Fruit fly (Drosophila melanogaster) whole organism, embryonic: ENCODE results near the gene Ser12.

Source experiments
- Adf1 ChIP-seq: fragments of 200-800 bp; sonication (Bioruptor generic); IDR thresholded peaks from 2 replicates; pipeline ENCODE4 v1.3.6; 2022; ENCODE audit warnings: missing biosample characterization, missing genetic modification characterization
- Atf3 ChIP-seq: fragments of 200-800 bp; sonication (Bioruptor generic); optimal IDR thresholded peaks from 3 replicates; lab custom pipeline; 2016; ENCODE audit warnings: missing biosample characterization, missing genetic modification characterization
- CG1024 ChIP-seq: fragments of 200-800 bp; sonication (Bioruptor generic); IDR thresholded peaks from 2 replicates; pipeline ENCODE4 v1.3.6; 2022; ENCODE audit warnings: missing biosample characterization, missing genetic modification characterization
- CG10366 ChIP-seq: fragments of 200-800 bp; sonication (Bioruptor generic); IDR thresholded peaks from 2 replicates; pipeline ENCODE4 v1.3.6; 2022; ENCODE audit warnings: missing biosample characterization, missing genetic modification characterization
- CG10431 ChIP-seq: fragments of 200-800 bp; sonication (Bioruptor generic); optimal IDR thresholded peaks from 3 replicates; lab custom pipeline; 2018; ENCODE audit warnings: missing biosample characterization, mild to moderate bottlenecking, missing genetic modification characterization
- CG11504 ChIP-seq: fragments of 200-800 bp; sonication (Bioruptor generic); optimal IDR thresholded peaks from 3 replicates; lab custom pipeline; 2019; ENCODE audit warnings: missing biosample characterization, mild to moderate bottlenecking, missing genetic modification characterization, moderate library complexity
- CG12155 ChIP-seq: fragments of 200-800 bp; sonication (Bioruptor generic); optimal IDR thresholded peaks from 3 replicates; lab custom pipeline; 2016; ENCODE audit warnings: missing biosample characterization, missing genetic modification characterization
- CG12236 ChIP-seq: fragments of 200-800 bp; sonication (Bioruptor generic); optimal IDR thresholded peaks from 2 replicates; lab custom pipeline; 2016; ENCODE audit warnings: missing biosample characterization, missing genetic modification characterization
- CG15479 ChIP-seq: fragments of 200-800 bp; sonication (Bioruptor generic); optimal IDR thresholded peaks from 3 replicates; lab custom pipeline; 2019; ENCODE audit warnings: missing biosample characterization, mild to moderate bottlenecking, missing genetic modification characterization, moderate library complexity
- CG16815 ChIP-seq: fragments of 200-800 bp; sonication (Bioruptor generic); optimal IDR thresholded peaks from 3 replicates; lab custom pipeline; 2017; ENCODE audit warnings: missing biosample characterization, mild to moderate bottlenecking, missing genetic modification characterization
- CG18262 ChIP-seq: fragments of 200-800 bp; optimal IDR thresholded peaks from 3 replicates; lab custom pipeline; 2019; ENCODE audit warnings: missing biosample characterization, mild to moderate bottlenecking, missing genetic modification characterization, moderate library complexity
- CG18476 ChIP-seq: fragments of 200-800 bp; sonication (Bioruptor generic); optimal IDR thresholded peaks from 2 replicates; lab custom pipeline; 2016; ENCODE audit warnings: missing biosample characterization, mild to moderate bottlenecking, missing genetic modification characterization
- CG2120 ChIP-seq: fragments of 200-800 bp; sonication (Bioruptor generic); optimal IDR thresholded peaks from 3 replicates; lab custom pipeline; 2016; ENCODE audit warnings: missing biosample characterization, missing genetic modification characterization
- CG3407 ChIP-seq: fragments of 200-800 bp; sonication (Bioruptor generic); optimal IDR thresholded peaks from 2 replicates; lab custom pipeline; 2018; ENCODE audit warnings: missing biosample characterization, mild to moderate bottlenecking, missing genetic modification characterization
- CG4707 ChIP-seq: fragments of 200-800 bp; sonication (Bioruptor generic); optimal IDR thresholded peaks from 2 replicates; lab custom pipeline; 2018; ENCODE audit warnings: missing biosample characterization, mild to moderate bottlenecking, missing genetic modification characterization, moderate library complexity
- CG6854 ChIP-seq: fragments of 200-800 bp; sonication (Bioruptor generic); optimal IDR thresholded peaks from 3 replicates; lab custom pipeline; 2017; ENCODE audit warnings: missing biosample characterization, mild to moderate bottlenecking, missing genetic modification characterization
- CG7357 ChIP-seq: fragments of 200-800 bp; sonication (Bioruptor generic); IDR thresholded peaks from 3 replicates; pipeline ENCODE4 v1.3.6; 2022; ENCODE audit warnings: missing biosample characterization, missing genetic modification characterization
- CG7928 ChIP-seq: fragments of 200-800 bp; sonication (Bioruptor generic); optimal IDR thresholded peaks from 2 replicates; lab custom pipeline; 2017; ENCODE audit warnings: missing biosample characterization, mild to moderate bottlenecking, missing genetic modification characterization
- CG9609 ChIP-seq: fragments of 200-800 bp; sonication (Bioruptor generic); optimal IDR thresholded peaks from 3 replicates; lab custom pipeline; 2016; ENCODE audit warnings: missing biosample characterization, missing genetic modification characterization
- CG9932 ChIP-seq: fragments of 200-800 bp; sonication (Bioruptor generic); IDR thresholded peaks from 2 replicates; pipeline ENCODE4 v1.3.6; 2022; ENCODE audit warnings: missing biosample characterization, missing genetic modification characterization
- CkIIα-i1 ChIP-seq: fragments of 200-800 bp; sonication (Bioruptor generic); IDR thresholded peaks from 2 replicates; pipeline ENCODE4 v1.3.6; 2022; ENCODE audit warnings: missing biosample characterization, missing genetic modification characterization
- Fer2 ChIP-seq: fragments of 200-800 bp; sonication (Bioruptor generic); optimal IDR thresholded peaks from 2 replicates; lab custom pipeline; 2018; ENCODE audit warnings: missing biosample characterization, mild to moderate bottlenecking, missing genetic modification characterization, moderate library complexity
- Gug ChIP-seq: fragments of 200-800 bp; sonication (Bioruptor generic); IDR thresholded peaks from 4 replicates; pipeline ENCODE4 v1.3.6; 2022; ENCODE audit warnings: missing biosample characterization, missing genetic modification characterization
- MTF-1 ChIP-seq: fragments of 200-800 bp; sonication (Bioruptor generic); optimal IDR thresholded peaks from 2 replicates; lab custom pipeline; 2018; ENCODE audit warnings: missing biosample characterization, mild to moderate bottlenecking, missing genetic modification characterization, borderline replicate concordance
- Opbp ChIP-seq: fragments of 200-800 bp; sonication (Bioruptor generic); IDR thresholded peaks from 3 replicates; pipeline ENCODE4 v1.3.6; 2022; ENCODE audit warnings: missing biosample characterization, missing genetic modification characterization; ENCODE audit not compliant: partially characterized antibody
- Poxn ChIP-seq: fragments of 200-800 bp; sonication (Bioruptor generic); IDR thresholded peaks from 2 replicates; pipeline ENCODE4 v1.3.6; 2022; ENCODE audit warnings: missing biosample characterization, missing genetic modification characterization
- Six4 ChIP-seq: fragments of 200-800 bp; sonication (Bioruptor generic); optimal IDR thresholded peaks from 2 replicates; lab custom pipeline; 2016; ENCODE audit warnings: missing biosample characterization, missing genetic modification characterization
- Ssrp ChIP-seq: fragments of 200-800 bp; sonication (Bioruptor generic); optimal IDR thresholded peaks from 2 replicates; lab custom pipeline; 2018; ENCODE audit warnings: missing biosample characterization, mild to moderate bottlenecking, missing genetic modification characterization, moderate library complexity
- Vsx1 ChIP-seq: fragments of 200-800 bp; sonication (Bioruptor generic); optimal IDR thresholded peaks from 2 replicates; lab custom pipeline; 2017; ENCODE audit warnings: missing biosample characterization, mild to moderate bottlenecking, missing genetic modification characterization, missing genetic modification reagents
- Xrp1 ChIP-seq: fragments of 200-800 bp; sonication (Bioruptor generic); IDR thresholded peaks from 2 replicates; pipeline ENCODE4 v1.3.6; 2022; ENCODE audit warnings: missing biosample characterization, missing genetic modification characterization
- btn ChIP-seq: fragments of 200-800 bp; sonication (Bioruptor generic); optimal IDR thresholded peaks from 2 replicates; lab custom pipeline; 2016; ENCODE audit warnings: missing biosample characterization, missing genetic modification characterization
- cad ChIP-seq: fragments of >200 bp; optimal IDR thresholded peaks from 2 replicates; lab custom pipeline; 2017; ENCODE audit warnings: missing biosample characterization, missing genetic modification characterization
- caup ChIP-seq: fragments of 200-800 bp; sonication (Bioruptor generic); optimal IDR thresholded peaks from 3 replicates; lab custom pipeline; 2017; ENCODE audit warnings: missing biosample characterization, mild to moderate bottlenecking, missing genetic modification characterization, moderate library complexity; ENCODE audit not compliant: severe bottlenecking
- chm ChIP-seq: fragments of 200-800 bp; sonication (Bioruptor generic); IDR thresholded peaks from 2 replicates; pipeline ENCODE4 v1.3.6; 2022; ENCODE audit warnings: missing biosample characterization, missing genetic modification characterization
- crp ChIP-seq, 2 experiments: fragments of 200-800 bp; sonication (Bioruptor generic); optimal IDR thresholded peaks; 2 replicates in 1 of 2; 3 replicates in 1 of 2; lab custom pipeline; 2017; ENCODE audit warnings: missing biosample characterization in 2 of 2, missing genetic modification characterization in 2 of 2, mild to moderate bottlenecking in 1 of 2, moderate library complexity in 1 of 2
- cwo ChIP-seq: fragments of 200-800 bp; sonication (Bioruptor generic); optimal IDR thresholded peaks from 3 replicates; lab custom pipeline; 2017; ENCODE audit warnings: missing biosample characterization, missing genetic modification characterization, mild to moderate bottlenecking, moderate library complexity, missing genetic modification reagents
- emc ChIP-seq: fragments of 200-800 bp; sonication (Bioruptor generic); optimal IDR thresholded peaks from 2 replicates; lab custom pipeline; 2016; ENCODE audit warnings: missing biosample characterization, missing genetic modification characterization
- esg ChIP-seq: fragments of 200-800 bp; sonication (Bioruptor generic); conservative IDR thresholded peaks from 2 replicates; pipeline ENCODE4 v1.3.6; 2022; ENCODE audit warnings: missing biosample characterization, missing genetic modification characterization
- eyg ChIP-seq: fragments of 200-800 bp; sonication (Bioruptor generic); optimal IDR thresholded peaks from 3 replicates; lab custom pipeline; 2016; ENCODE audit warnings: missing biosample characterization, missing genetic modification characterization
- ind ChIP-seq: fragments of 200-800 bp; sonication (Bioruptor generic); optimal IDR thresholded peaks from 3 replicates; lab custom pipeline; 2016; ENCODE audit warnings: missing biosample characterization, missing genetic modification characterization
- luna ChIP-seq: fragments of 200-800 bp; sonication (Bioruptor generic); optimal IDR thresholded peaks from 2 replicates; lab custom pipeline; 2016; ENCODE audit warnings: missing biosample characterization, missing genetic modification characterization
- mld ChIP-seq: fragments of 200-800 bp; sonication (Bioruptor generic); IDR thresholded peaks from 3 replicates; pipeline ENCODE4 v1.3.6; 2022; ENCODE audit warnings: missing biosample characterization, missing genetic modification characterization; ENCODE audit not compliant: partially characterized antibody
- nmo ChIP-seq: fragments of 200-800 bp; sonication (Bioruptor generic); optimal IDR thresholded peaks from 2 replicates; lab custom pipeline; 2018; ENCODE audit warnings: missing biosample characterization, mild to moderate bottlenecking, missing genetic modification characterization, moderate library complexity
- salm ChIP-seq: fragments of 200-800 bp; sonication (Bioruptor generic); optimal IDR thresholded peaks from 2 replicates; lab custom pipeline; 2018; ENCODE audit warnings: missing biosample characterization, mild to moderate bottlenecking, missing genetic modification characterization
- sd ChIP-seq: fragments of 200-800 bp; sonication (Bioruptor generic); optimal IDR thresholded peaks from 3 replicates; lab custom pipeline; 2018; ENCODE audit warnings: missing biosample characterization, mild to moderate bottlenecking, missing genetic modification characterization, moderate library complexity
- shn ChIP-seq: fragments of 200-800 bp; sonication (Bioruptor generic); optimal IDR thresholded peaks from 3 replicates; lab custom pipeline; 2016; ENCODE audit warnings: missing biosample characterization, missing genetic modification characterization
- sim ChIP-seq: fragments of 200-800 bp; sonication (Bioruptor generic); IDR thresholded peaks from 2 replicates; pipeline ENCODE4 v1.3.6; 2022; ENCODE audit warnings: missing biosample characterization, missing genetic modification characterization
- sqz ChIP-seq: fragments of 200-800 bp; sonication (Bioruptor generic); optimal IDR thresholded peaks from 3 replicates; lab custom pipeline; 2018; ENCODE audit warnings: missing biosample characterization, mild to moderate bottlenecking, missing genetic modification characterization
- tup ChIP-seq: fragments of 200-800 bp; sonication (Bioruptor generic); optimal IDR thresholded peaks from 2 replicates; lab custom pipeline; 2016; ENCODE audit warnings: missing biosample characterization, mild to moderate bottlenecking, missing genetic modification characterization, moderate library complexity
- zen ChIP-seq: fragments of 200-800 bp; sonication (Bioruptor generic); optimal IDR thresholded peaks from 3 replicates; lab custom pipeline; 2018; ENCODE audit warnings: missing biosample characterization, mild to moderate bottlenecking, missing genetic modification characterization, moderate library complexity

The Ser12 gene

DNA sequence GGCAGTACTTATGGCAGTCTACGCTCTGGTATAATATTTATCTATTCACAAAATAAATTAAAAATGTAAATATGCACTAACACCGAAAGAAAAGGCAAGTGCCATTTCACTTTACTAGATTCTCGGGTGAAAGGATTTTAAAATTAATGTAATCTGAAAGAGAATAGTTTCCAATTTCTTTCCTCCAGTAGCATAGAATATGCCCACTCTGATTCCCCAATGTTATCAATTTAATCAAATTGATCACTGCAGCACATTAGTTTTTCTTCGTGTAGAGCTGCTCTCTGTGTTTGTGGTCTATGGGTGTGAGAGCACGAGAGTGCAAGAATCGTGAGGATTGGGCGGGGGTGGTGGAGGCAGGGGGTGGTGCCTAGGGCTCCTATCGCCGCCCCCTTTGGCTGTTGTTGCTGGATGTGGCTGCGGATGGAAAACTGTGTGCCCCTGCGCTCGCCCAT, 49.9 kb downstream of the Ser12 start (continued):
- TF ChIP-seq CG3407 (GFP tag; lab: Kevin White, UChicago) (peak; percentile 89), btn (GFP tag; lab: Kevin White, UChicago) (peak; percentile 54), Fer2 (tag; lab: Kevin White, UChicago) (no peak), Xrp1 (GFP tag; lab: Robert Waterston, UW) (peak; percentile 87), Gug (GFP tag; lab: Robert Waterston, UW) (peak; percentile 42; the same call in 2 of the 4 replicates), mld (GFP tag; lab: Robert Waterston, UW) (no peak), cad (GFP tag; lab: Kevin White, UChicago) (no peak), CG12236 (GFP tag; lab: Kevin White, UChicago) (peak; percentile 67), CG10366 (GFP tag; lab: Robert Waterston, UW) (peak; percentile 60), nmo (GFP tag; lab: Kevin White, UChicago) (peak; percentile 94), Atf3 (GFP tag; lab: Kevin White, UChicago) (peak; percentile 82), luna (GFP tag; lab: Kevin White, UChicago) (no peak), CG7357 (GFP tag; lab: Robert Waterston, UW) (no peak; the same call in 2 of the 3 replicates), CG4707 (GFP tag; lab: Kevin White, UChicago) (peak; percentile 78), CG11504 (tag; lab: Kevin White, UChicago) (peak; percentile 88), zen (peak; percentile 76), CG1024 (GFP tag; lab: Robert Waterston, UW) (peak; percentile 32; the same call in 1 of the 2 replicates), tup (peak; percentile 64), cwo (GFP tag; lab: Kevin White, UChicago) (peak; percentile 50), shn (GFP tag; lab: Kevin White, UChicago) (peak; percentile 73), CG9609 (peak; percentile 44), CG10431 (peak; percentile 88), Adf1 (no peak), Vsx1 (GFP tag; lab: Kevin White, UChicago) (peak; percentile 82), Opbp (GFP tag; lab: Robert Waterston, UW) (no peak), Poxn (GFP tag; lab: Robert Waterston, UW) (no peak), CG18476 (GFP tag; lab: Kevin White, UChicago) (peak; percentile 74), CG7928 (GFP tag; lab: Kevin White, UChicago) (no peak), CG2120 (no peak), crp (GFP tag; optimal IDR thresholded peaks at IDR 0.05; lab: Kevin White, UChicago) (peak in 1 of 2 experiments; percentile 40), CG15479 (GFP tag; lab: Kevin White, UChicago) (no peak), eyg (GFP tag; lab: Kevin White, UChicago) (peak; percentile 31), esg (peak; percentile 49), Six4 (GFP tag; lab: Kevin White, UChicago) (peak; percentile 85), CG9932 (GFP tag; lab: Robert Waterston, UW) (no peak), CG16815 (GFP tag; lab: Kevin White, UChicago) (peak; percentile 80), CG6854 (GFP tag; lab: Kevin White, UChicago) (no peak), sqz (GFP tag; lab: Kevin White, UChicago) (peak; percentile 85), sim (peak; percentile 55; the same call in 1 of the 2 replicates), CkIIα-i1 (GFP tag; lab: Robert Waterston, UW) (no peak), CG12155 (GFP tag; lab: Kevin White, UChicago) (peak; percentile 51), CG18262 (peak; percentile 96), Ssrp (tag; lab: Kevin White, UChicago) (peak; percentile 88), salm (tag; lab: Kevin White, UChicago) (peak; percentile 73), emc (GFP tag; lab: Kevin White, UChicago) (peak; percentile 8), MTF-1 (GFP tag; lab: Kevin White, UChicago) (peak; percentile 37), sd (tag; lab: Kevin White, UChicago) (no peak), chm (peak; percentile 72), ind (GFP tag; lab: Kevin White, UChicago) (peak; percentile 69), caup (GFP tag; lab: Kevin White, UChicago) (peak; percentile 57)
